Worm (Caenorhabditis elegans): ENCODE measurements around the gene cdk-12.
A peak's percentile ranks its signal among the peaks of the same experiment; 100 is the strongest.

cdk-12 gene

DNA sequence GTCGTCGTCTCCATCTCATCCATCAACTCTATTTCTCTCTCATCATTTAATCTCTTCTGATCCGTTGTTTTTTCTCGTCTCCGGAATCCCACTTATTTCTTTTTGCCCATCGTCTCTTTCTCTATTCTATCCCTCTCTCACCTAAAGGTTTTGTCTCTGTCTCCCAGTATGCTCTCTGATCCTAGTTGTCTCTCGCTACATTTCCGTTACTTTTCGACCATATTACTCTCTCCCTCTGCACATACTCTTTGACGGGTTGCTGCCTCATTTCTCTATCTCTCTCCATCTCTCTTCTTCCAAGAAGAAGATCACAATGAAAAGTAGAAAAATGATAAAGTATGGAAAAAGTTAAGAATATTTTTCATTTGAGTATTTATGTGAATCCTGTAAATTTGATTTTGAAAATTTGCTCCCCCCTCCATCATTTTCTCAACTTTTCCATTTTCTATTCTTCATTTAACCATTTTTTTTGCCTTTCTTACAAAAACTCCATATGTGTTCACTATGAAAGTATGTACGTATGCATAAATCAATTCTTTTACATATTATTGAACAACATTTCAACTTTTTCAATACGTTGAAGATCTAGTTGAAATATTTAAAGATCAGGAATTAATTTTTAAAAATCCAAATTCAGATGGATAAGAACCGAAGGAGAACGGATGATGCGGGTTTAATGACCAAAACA, 15.6 kb upstream of the cdk-12 start, which contains the start of gene tag-131:
tag-131 (plus strand) TSS at position 638 of the 688 bp plus-strand sequence.
- peak; percentile 8 for TF ChIP-seq xbp-1 (tag; optimal IDR thresholded peaks at IDR 0.05)
- TF ChIP-seq fos-1 (tag; optimal IDR thresholded peaks at IDR 0.05): no peak
- TF ChIP-seq unc-86 (tag; optimal IDR thresholded peaks at IDR 0.05): no peak
- TF ChIP-seq aly-2 (tag; optimal IDR thresholded peaks at IDR 0.05): no peak
- no peak for TF ChIP-seq aha-1 (tag; optimal IDR thresholded peaks at IDR 0.05)
- no peak for TF ChIP-seq nhr-76 (tag; optimal IDR thresholded peaks at IDR 0.05)
- TF ChIP-seq nhr-84 (tag; optimal IDR thresholded peaks at IDR 0.05): no peak
- peak in 1 of 2 experiments; percentile 26 for TF ChIP-seq mdl-1 (tag; optimal IDR thresholded peaks at IDR 0.05)
- no peak for TF ChIP-seq elt-2 (tag; optimal IDR thresholded peaks at IDR 0.05)
- peak; percentile 50 for TF ChIP-seq swsn-7 (tag; optimal IDR thresholded peaks at IDR 0.05)
- peak; percentile 3 to 20 (median 4) for TF ChIP-seq dpl-1 (GFP tag; optimal IDR thresholded peaks at IDR 0.05)
- TF ChIP-seq nhr-90 (tag; optimal IDR thresholded peaks at IDR 0.05; ENCODE audit: poor library complexity): no peak
- no peak for TF ChIP-seq hpl-2 (GFP tag; optimal IDR thresholded peaks at IDR 0.05)
- TF ChIP-seq lir-3 (tag; optimal IDR thresholded peaks at IDR 0.05; ENCODE audit: poor library complexity): peak; percentile 16
- peak; percentile 61 for TF ChIP-seq lin-14 (GFP tag; optimal IDR thresholded peaks at IDR 0.05)
- no peak for TF ChIP-seq ztf-11 (tag; optimal IDR thresholded peaks at IDR 0.05)
- peak; percentile 22 for TF ChIP-seq tbx-2 (tag; optimal IDR thresholded peaks at IDR 0.05)
- no peak for TF ChIP-seq lin-15B (tag; optimal IDR thresholded peaks at IDR 0.05)
- TF ChIP-seq lin-13 (GFP tag; optimal IDR thresholded peaks at IDR 0.05): no peak
- TF ChIP-seq nhr-20 (tag; optimal IDR thresholded peaks at IDR 0.05): peak; percentile 63
- TF ChIP-seq ceh-82 (tag; optimal IDR thresholded peaks at IDR 0.05): no peak
- TF ChIP-seq skn-1 (tag; optimal IDR thresholded peaks at IDR 0.05): no peak
- peak in 2 of 6 experiments; percentile 10 to 24 for TF ChIP-seq elt-3 (tag; optimal IDR thresholded peaks at IDR 0.05)
- TF ChIP-seq nhr-77 (tag; optimal IDR thresholded peaks at IDR 0.05): no peak
- peak; percentile 43 for TF ChIP-seq nhr-19 (GFP tag; conservative IDR thresholded peaks at IDR 0.05)
- TF ChIP-seq snpc-4 (tag; optimal IDR thresholded peaks at IDR 0.05): no peak
- TF ChIP-seq C34B4.2 (tag; optimal IDR thresholded peaks at IDR 0.05): no peak
- no peak for TF ChIP-seq tlp-1 (tag; optimal IDR thresholded peaks at IDR 0.05)
- no peak for TF ChIP-seq unc-30 (tag; optimal IDR thresholded peaks at IDR 0.05)
- no peak for TF ChIP-seq ceh-90 (tag; optimal IDR thresholded peaks at IDR 0.05)
- TF ChIP-seq snu-23 (GFP tag; optimal IDR thresholded peaks at IDR 0.05): peak; percentile 75
- no peak for TF ChIP-seq egl-27 (tag; optimal IDR thresholded peaks at IDR 0.05)
- no peak for TF ChIP-seq fkh-4 (tag; optimal IDR thresholded peaks at IDR 0.05; ENCODE audit: borderline replicate concordance)
- TF ChIP-seq sup-37 (GFP tag; optimal IDR thresholded peaks at IDR 0.05): no peak
- no peak for TF ChIP-seq sptf-1 (tag; optimal IDR thresholded peaks at IDR 0.05)
- TF ChIP-seq Y116A8C.19 (tag; optimal IDR thresholded peaks at IDR 0.05; ENCODE audit: borderline replicate concordance): no peak
- TF ChIP-seq C04F5.9 (tag; optimal IDR thresholded peaks at IDR 0.05): no peak
- no peak for TF ChIP-seq nhr-28 (tag; optimal IDR thresholded peaks at IDR 0.05)
- peak; percentile 74 for TF ChIP-seq rnt-1 (tag; optimal IDR thresholded peaks at IDR 0.05)
- peak; percentile 48 to 57 for TF ChIP-seq efl-1 (optimal IDR thresholded peaks at IDR 0.05)
- TF ChIP-seq efl-1 (GFP tag; optimal IDR thresholded peaks at IDR 0.05 in 1 of 2): no peak
- no peak for TF ChIP-seq fkh-8 (tag; optimal IDR thresholded peaks at IDR 0.05)
- TF ChIP-seq grh-1 (GFP tag; IDR thresholded peaks at IDR 0.05): no peak
- no peak for TF ChIP-seq zag-1 (tag; optimal IDR thresholded peaks at IDR 0.05)
- TF ChIP-seq mef-2 (tag; optimal IDR thresholded peaks at IDR 0.05): no peak
- peak; percentile 80 for TF ChIP-seq nhr-71 (tag; optimal IDR thresholded peaks at IDR 0.05)
- TF ChIP-seq vab-15 (tag; optimal IDR thresholded peaks at IDR 0.05): no peak
- no peak for TF ChIP-seq isw-1 (GFP tag; IDR thresholded peaks at IDR 0.05)
- TF ChIP-seq nhr-11 (tag; optimal IDR thresholded peaks at IDR 0.05): peak; percentile 41
- TF ChIP-seq mep-1 (tag; optimal IDR thresholded peaks at IDR 0.05): peak; percentile 13
- no peak for TF ChIP-seq fkh-10 (GFP tag; optimal IDR thresholded peaks at IDR 0.05)
- peak; percentile 36 for TF ChIP-seq nhr-47 (tag; optimal IDR thresholded peaks at IDR 0.05)
- no peak for TF ChIP-seq unc-98 (GFP tag; IDR thresholded peaks at IDR 0.05)

Data from whole organism, L1 larva.